Fruit fly (Drosophila melanogaster) S2 (cell line): ENCODE measurements around the gene CG12171.

Source experiments
- CG8478 ChIP-seq: fragments of >200 bp; optimal IDR thresholded peaks from 2 replicates; lab custom pipeline; 2018
- CTCF ChIP-seq, 2 experiments: fragments of >200 bp; optimal IDR thresholded peaks; 2 replicates each; lab custom pipeline; 2018

- TF ChIP-seq CTCF (optimal IDR thresholded peaks at IDR 0.05; lab: Kevin White, UChicago) (no peak), CG8478 (no peak)
Measured at dm6 chr3R:5613114-5613443, 20.3 kb upstream of the CG12171 start, which contains the start of gene Atu.
